Fruit fly (Drosophila melanogaster): ENCODE results near the gene CG14961.

Gene CG14961

dm6 chr3L:3329763-3330162 lies at the start of gene CG14961:
Gene CG14961 (plus strand): TSS chr3L:3330063.
- TF ChIP-seq CG4496 (GFP tag; IDR thresholded peaks at IDR 0.05): no peak
- TF ChIP-seq CG13204 (GFP tag; optimal IDR thresholded peaks at IDR 0.05): no peak
- no peak for TF ChIP-seq D1 (tag; optimal IDR thresholded peaks at IDR 0.05)

- peak; percentile 15 for TF ChIP-seq CG8301 (tag; optimal IDR thresholded peaks at IDR 0.05)
- TF ChIP-seq Pif1A (GFP tag; optimal IDR thresholded peaks at IDR 0.05): no peak
These were observed 46.6 kb upstream of the CG14961 start for dm6 chr3L:3283264-3283663.

- TF ChIP-seq CG8301 (tag; optimal IDR thresholded peaks at IDR 0.05) (peak; percentile 25), CG15710 (tag; optimal IDR thresholded peaks at IDR 0.05) (no peak), CG34367 (tag; optimal IDR thresholded peaks at IDR 0.05) (no peak), D1 (tag; optimal IDR thresholded peaks at IDR 0.05) (no peak), CG13204 (GFP tag; optimal IDR thresholded peaks at IDR 0.05) (no peak), Ets98B (GFP tag; IDR thresholded peaks at IDR 0.05) (0 out of 2 replicates have a peak, but pooled peaks have one; percentile 34), CG14655 (GFP tag; optimal IDR thresholded peaks at IDR 0.05) (peak; percentile 57), fd96Ca (GFP tag; IDR thresholded peaks at IDR 0.05) (no peak), gl (tag; optimal IDR thresholded peaks at IDR 0.05) (no peak), rn (GFP tag; IDR thresholded peaks at IDR 0.05) (no peak)
These were observed 45.0 kb upstream of the CG14961 start for dm6 chr3L:3284900-3285299.

DNA sequence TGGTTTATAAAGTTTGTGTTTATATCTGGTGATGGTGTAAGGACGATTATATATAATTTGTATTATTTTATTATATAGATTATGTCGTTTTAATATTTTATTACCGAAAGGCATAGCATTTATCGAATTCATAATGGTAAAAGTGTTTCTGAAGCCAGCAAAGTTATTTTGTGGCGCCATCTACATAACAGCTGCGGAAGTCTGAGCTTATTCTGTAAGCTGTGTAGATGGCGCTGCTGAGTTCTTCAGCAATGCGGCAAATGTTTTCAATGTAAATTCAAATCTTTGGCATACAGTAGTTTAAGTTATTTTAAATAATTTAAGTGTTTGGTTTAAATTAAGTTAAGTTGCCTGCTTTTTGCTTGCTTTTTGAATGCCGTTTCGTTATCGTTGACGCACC lies 41.4 kb upstream of the CG14961 start:
- TF ChIP-seq Pif1B (GFP tag; optimal IDR thresholded peaks at IDR 0.05) (no peak), CG32121 (GFP tag; IDR thresholded peaks at IDR 0.05) (no peak), Ets98B (GFP tag; IDR thresholded peaks at IDR 0.05) (no peak), CG4496 (GFP tag; IDR thresholded peaks at IDR 0.05) (no peak), D1 (tag; optimal IDR thresholded peaks at IDR 0.05) (peak; percentile 37)

DNA sequence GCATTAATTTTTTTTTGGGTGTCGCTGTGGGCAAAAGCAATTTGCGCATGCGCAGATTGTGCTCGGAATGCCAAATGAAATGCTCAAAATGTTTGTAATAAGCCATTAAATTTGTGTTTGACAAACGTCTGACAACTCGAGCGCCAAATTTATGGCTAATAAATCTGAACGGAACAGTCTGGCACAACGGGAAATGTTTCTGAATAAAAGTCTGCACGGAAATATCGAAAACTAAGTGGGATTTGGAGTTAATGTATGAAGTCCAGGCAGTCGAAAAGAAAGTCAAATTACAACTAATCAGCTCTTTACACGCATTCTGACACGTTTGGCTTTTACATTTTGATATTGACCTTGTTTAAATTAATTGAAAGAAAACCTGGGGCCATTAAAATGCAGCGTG lies 38.7 kb upstream of the CG14961 start, which contains the start of gene CG12009:
Gene CG12009 (plus strand): TSS at position 301 of the 400 bp plus-strand sequence.
- TF ChIP-seq Snoo (tag; optimal IDR thresholded peaks at IDR 0.05) (no peak), CG8159 (tag; optimal IDR thresholded peaks at IDR 0.05) (no peak), Pif1B (GFP tag; optimal IDR thresholded peaks at IDR 0.05) (no peak), CG32121 (GFP tag; IDR thresholded peaks at IDR 0.05) (no peak), CG12605 (GFP tag; IDR thresholded peaks at IDR 0.05) (no peak), rn (GFP tag; IDR thresholded peaks at IDR 0.05) (no peak), D1 (tag; optimal IDR thresholded peaks at IDR 0.05) (no peak), CG17806 (tag; optimal IDR thresholded peaks at IDR 0.05) (no peak)

DNA sequence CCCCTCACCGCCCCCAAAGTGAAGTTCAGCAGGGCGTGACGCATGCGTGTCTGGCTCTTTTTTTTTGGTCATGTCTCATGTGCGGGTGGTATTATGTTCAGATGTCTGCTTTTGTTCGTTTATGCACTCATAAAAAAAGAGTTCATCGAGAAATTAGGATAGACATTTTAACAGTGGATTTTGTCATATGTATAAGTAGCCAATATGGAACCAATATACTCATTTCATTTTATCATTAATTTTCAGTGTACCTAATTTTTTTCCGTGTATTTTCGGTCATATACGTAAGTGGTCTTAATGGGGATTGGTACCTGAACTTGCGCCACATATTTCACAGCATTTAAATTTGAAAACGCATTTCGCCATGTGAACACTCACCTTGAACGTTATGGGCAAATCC lies 29.5 kb upstream of the CG14961 start:
- TF ChIP-seq CG14655 (GFP tag; optimal IDR thresholded peaks at IDR 0.05) (peak; percentile 24), CG17806 (tag; optimal IDR thresholded peaks at IDR 0.05) (no peak), CG12605 (GFP tag; IDR thresholded peaks at IDR 0.05) (no peak), CG13204 (GFP tag; optimal IDR thresholded peaks at IDR 0.05) (no peak), Pif1B (GFP tag; optimal IDR thresholded peaks at IDR 0.05) (no peak), CG8301 (tag; optimal IDR thresholded peaks at IDR 0.05) (peak; percentile 32), CG32121 (GFP tag; IDR thresholded peaks at IDR 0.05) (0 out of 2 replicates have a peak, but pooled peaks have one; percentile 53), CG8159 (tag; optimal IDR thresholded peaks at IDR 0.05) (peak; percentile 17), CG4496 (GFP tag; IDR thresholded peaks at IDR 0.05) (peak; percentile 32; the same call in 1 of the 3 replicates), fd96Ca (GFP tag; IDR thresholded peaks at IDR 0.05) (no peak), Snoo (tag; optimal IDR thresholded peaks at IDR 0.05) (no peak), Pif1A (GFP tag; optimal IDR thresholded peaks at IDR 0.05) (peak; percentile 56), Ets98B (GFP tag; IDR thresholded peaks at IDR 0.05) (peak; percentile 63), CG15710 (tag; optimal IDR thresholded peaks at IDR 0.05) (no peak), rn (GFP tag; IDR thresholded peaks at IDR 0.05) (no peak)

dm6 chr3L:3301171-3301738 lies 28.6 kb upstream of the CG14961 start:
- peak; percentile 46 for TF ChIP-seq Pif1A (GFP tag; optimal IDR thresholded peaks at IDR 0.05)
- peak; percentile 55 for TF ChIP-seq CG12605 (GFP tag; IDR thresholded peaks at IDR 0.05)
- no peak for TF ChIP-seq rn (GFP tag; IDR thresholded peaks at IDR 0.05)
- TF ChIP-seq fd96Ca (GFP tag; IDR thresholded peaks at IDR 0.05): peak; percentile 53; the same call in 1 of the 3 replicates
- TF ChIP-seq CG14655 (GFP tag; optimal IDR thresholded peaks at IDR 0.05): peak; percentile 62
- peak; percentile 59 for TF ChIP-seq CG8301 (tag; optimal IDR thresholded peaks at IDR 0.05)
- TF ChIP-seq CG32121 (GFP tag; IDR thresholded peaks at IDR 0.05): peak; percentile 72
- peak; percentile 12 for TF ChIP-seq Pif1B (GFP tag; optimal IDR thresholded peaks at IDR 0.05)
- TF ChIP-seq CG10348 (GFP tag; IDR thresholded peaks at IDR 0.05): no peak
- peak; percentile 54; the same call in 2 of the 3 replicates for TF ChIP-seq CG4496 (GFP tag; IDR thresholded peaks at IDR 0.05)
- no peak for TF ChIP-seq CG13204 (GFP tag; optimal IDR thresholded peaks at IDR 0.05)
- peak; percentile 13 for TF ChIP-seq CG8159 (tag; optimal IDR thresholded peaks at IDR 0.05)
- no peak for TF ChIP-seq CG9948 (tag; optimal IDR thresholded peaks at IDR 0.05)
- no peak for TF ChIP-seq CG34367 (tag; optimal IDR thresholded peaks at IDR 0.05)
- TF ChIP-seq CG17806 (tag; optimal IDR thresholded peaks at IDR 0.05): no peak
- no peak for TF ChIP-seq EcR (GFP tag; optimal IDR thresholded peaks at IDR 0.05)
- TF ChIP-seq D1 (tag; optimal IDR thresholded peaks at IDR 0.05): no peak
- TF ChIP-seq CG15710 (tag; optimal IDR thresholded peaks at IDR 0.05): no peak
- peak; percentile 76 for TF ChIP-seq Ets98B (GFP tag; IDR thresholded peaks at IDR 0.05)
- TF ChIP-seq Snoo (tag; optimal IDR thresholded peaks at IDR 0.05): peak; percentile 0
- TF ChIP-seq gl (tag; optimal IDR thresholded peaks at IDR 0.05): no peak
